Worm (Caenorhabditis elegans) whole organism, early embryonic: Measurements from ENCODE around the gene max-2.

Source experiments
- F13C5.2 ChIP-seq: sonication (generic microtip); optimal IDR thresholded peaks from 2 replicates; lab custom pipeline; 2017; ENCODE audit warnings: mild to moderate bottlenecking, missing genetic modification characterization, inconsistent platforms, missing compliant biosample characterization
- aly-1 ChIP-seq: sonication (generic microtip); optimal IDR thresholded peaks from 2 replicates; lab custom pipeline; 2016; ENCODE audit warnings: missing genetic modification characterization, missing compliant biosample characterization
- ama-1 ChIP-seq: fragments of 150-350 bp; optimal IDR thresholded peaks from 2 replicates; lab custom pipeline; 2014
- ceh-13 ChIP-seq: fragments of 200-800 bp; sonication (Bioruptor generic); optimal IDR thresholded peaks from 2 replicates; lab custom pipeline; 2018; ENCODE audit warnings: mild to moderate bottlenecking, missing genetic modification characterization, missing compliant biosample characterization
- ets-7 ChIP-seq: sonication (generic microtip); optimal IDR thresholded peaks from 2 replicates; lab custom pipeline; 2016; ENCODE audit warnings: missing genotype, missing genetic modification characterization, missing compliant biosample characterization
- flt-1 ChIP-seq: fragments of 200-800 bp; sonication (Bioruptor generic); IDR thresholded peaks from 2 replicates; pipeline ENCODE4 v1.3.6; 2022; ENCODE audit warnings: missing genetic modification characterization, missing compliant biosample characterization
- hmbx-1 ChIP-seq: sonication (generic microtip); optimal IDR thresholded peaks from 2 replicates; lab custom pipeline; 2016; ENCODE audit warnings: mild to moderate bottlenecking, missing genetic modification characterization, missing compliant biosample characterization
- hmg-4 ChIP-seq: fragments of 200-800 bp; sonication (Bioruptor generic); optimal IDR thresholded peaks from 2 replicates; lab custom pipeline; 2018; ENCODE audit warnings: mild to moderate bottlenecking, missing genetic modification characterization, missing compliant biosample characterization
- hnd-1 ChIP-seq: sonication (generic microtip); optimal IDR thresholded peaks from 2 replicates; lab custom pipeline; 2016; ENCODE audit warnings: missing genetic modification characterization, missing compliant biosample characterization
- pes-1 ChIP-seq: fragments of 200-800 bp; sonication (Bioruptor generic); IDR thresholded peaks from 2 replicates; pipeline ENCODE4 v1.3.6; 2022; ENCODE audit warnings: missing genetic modification reagents, missing genetic modification characterization, missing compliant biosample characterization
- scrt-1 ChIP-seq: fragments of 200-800 bp; sonication (Bioruptor generic); IDR thresholded peaks from 2 replicates; pipeline ENCODE4 v1.3.6; 2022; ENCODE audit warnings: missing genetic modification characterization, missing compliant biosample characterization
- tra-4 ChIP-seq: sonication (generic microtip); optimal IDR thresholded peaks from 2 replicates; lab custom pipeline; 2017; ENCODE audit warnings: missing genetic modification characterization, missing compliant biosample characterization

- TF ChIP-seq ama-1 = no peak
- TF ChIP-seq hmg-4 (GFP tag; lab: Kevin White, UChicago) = no peak
- TF ChIP-seq flt-1 (GFP tag; lab: Robert Waterston, UW) = no peak
- TF ChIP-seq scrt-1 = no peak
- TF ChIP-seq tra-4 (tag; lab: Kevin White, UChicago) = no peak
- TF ChIP-seq ets-7 (tag; lab: Kevin White, UChicago) = no peak
- TF ChIP-seq hnd-1 (tag; lab: Kevin White, UChicago) = no peak
- no peak for TF ChIP-seq hmbx-1 (tag; lab: Kevin White, UChicago)
- TF ChIP-seq aly-1 (tag; lab: Kevin White, UChicago) = no peak
- no peak for TF ChIP-seq ceh-13 (GFP tag; lab: Kevin White, UChicago)
- TF ChIP-seq F13C5.2 (tag; lab: Kevin White, UChicago) = no peak
- no peak for TF ChIP-seq pes-1 (GFP tag; lab: Robert Waterston, UW)
Measured at ce11 chrII:13066777-13067290, 41.2 kb upstream of the max-2 start.
